Worm (Caenorhabditis elegans) whole organism, late embryonic: Measurements from ENCODE around the gene prde-1.

Source experiments
- C08G9.2 ChIP-seq: sonication (generic microtip); optimal IDR thresholded peaks from 2 replicates; lab custom pipeline; 2016; ENCODE audit warnings: mild to moderate bottlenecking, missing genetic modification characterization, moderate library complexity, missing compliant biosample characterization
- C38D4.7 ChIP-seq: fragments of 200-800 bp; sonication (Bioruptor generic); optimal IDR thresholded peaks from 2 replicates; lab custom pipeline; 2018; ENCODE audit warnings: mild to moderate bottlenecking, missing genetic modification characterization, moderate library complexity, missing compliant biosample characterization
- F13H6.1 ChIP-seq: sonication (generic microtip); optimal IDR thresholded peaks from 2 replicates; lab custom pipeline; 2016; ENCODE audit warnings: missing genetic modification characterization, missing compliant biosample characterization
- K02D7.2 ChIP-seq: sonication (generic microtip); optimal IDR thresholded peaks from 2 replicates; lab custom pipeline; 2017; ENCODE audit warnings: mild to moderate bottlenecking, missing genetic modification characterization, missing compliant biosample characterization
- ahr-1 ChIP-seq: sonication (generic microtip); optimal IDR thresholded peaks from 2 replicates; lab custom pipeline; 2016; ENCODE audit warnings: missing genetic modification characterization, missing compliant biosample characterization
- ama-1 ChIP-seq: fragments of 150-350 bp; optimal IDR thresholded peaks from 2 replicates; lab custom pipeline; 2014
- ceh-14 ChIP-seq: sonication (generic microtip); optimal IDR thresholded peaks from 2 replicates; lab custom pipeline; 2016; ENCODE audit warnings: missing genotype, missing genetic modification characterization, missing compliant biosample characterization
- ceh-18 ChIP-seq: sonication (generic microtip); optimal IDR thresholded peaks from 2 replicates; lab custom pipeline; 2016; ENCODE audit warnings: missing genetic modification characterization, missing compliant biosample characterization
- ceh-19 ChIP-seq: fragments of 200-800 bp; sonication (Bioruptor generic); optimal IDR thresholded peaks from 2 replicates; lab custom pipeline; 2018; ENCODE audit warnings: mild to moderate bottlenecking, missing genetic modification characterization, missing compliant biosample characterization
- ceh-22 ChIP-seq: sonication (generic microtip); optimal IDR thresholded peaks from 2 replicates; lab custom pipeline; 2017; ENCODE audit warnings: missing biosample characterization, missing genetic modification characterization
- ceh-30 ChIP-seq: fragments of 150-350 bp; optimal IDR thresholded peaks from 2 replicates; lab custom pipeline; 2014; ENCODE audit warnings: missing biosample characterization, missing genetic modification characterization
- ceh-31 ChIP-seq: sonication (generic microtip); optimal IDR thresholded peaks from 2 replicates; lab custom pipeline; 2016; ENCODE audit warnings: missing genetic modification characterization, missing compliant biosample characterization
- ceh-6 ChIP-seq: fragments of 200-800 bp; sonication (Bioruptor generic); optimal IDR thresholded peaks from 2 replicates; lab custom pipeline; 2018; ENCODE audit warnings: mild to moderate bottlenecking, missing genetic modification characterization, missing compliant biosample characterization
- ceh-9 ChIP-seq: sonication (generic microtip); optimal IDR thresholded peaks from 2 replicates; lab custom pipeline; 2016; ENCODE audit warnings: mild to moderate bottlenecking, missing genetic modification characterization, inconsistent platforms, missing compliant biosample characterization
- che-1 ChIP-seq: sonication (generic microtip); optimal IDR thresholded peaks from 2 replicates; lab custom pipeline; 2016; ENCODE audit warnings: mild to moderate bottlenecking, missing genetic modification characterization, missing compliant biosample characterization
- dve-1 ChIP-seq: sonication (generic microtip); optimal IDR thresholded peaks from 2 replicates; lab custom pipeline; 2017; ENCODE audit warnings: antibody characterized with exemption, mild to moderate bottlenecking, missing genetic modification characterization, missing compliant biosample characterization
- elt-2 ChIP-seq: sonication (generic microtip); optimal IDR thresholded peaks from 2 replicates; lab custom pipeline; 2016; ENCODE audit warnings: missing genetic modification reagents, missing genetic modification characterization, missing compliant biosample characterization
- elt-4 ChIP-seq: sonication (generic microtip); optimal IDR thresholded peaks from 2 replicates; lab custom pipeline; 2016; ENCODE audit warnings: missing genetic modification characterization, missing compliant biosample characterization
- ets-4 ChIP-seq: sonication (generic microtip); optimal IDR thresholded peaks from 2 replicates; lab custom pipeline; 2016; ENCODE audit warnings: missing genetic modification characterization, missing compliant biosample characterization
- eyg-1 ChIP-seq: sonication (generic microtip); optimal IDR thresholded peaks from 2 replicates; lab custom pipeline; 2016; ENCODE audit warnings: missing genotype, missing genetic modification characterization, missing compliant biosample characterization
- gmeb-2 ChIP-seq: sonication (generic microtip); optimal IDR thresholded peaks from 2 replicates; lab custom pipeline; 2016; ENCODE audit warnings: missing genetic modification characterization, inconsistent platforms, missing compliant biosample characterization
- hlh-13 ChIP-seq: fragments of 200-800 bp; sonication (Bioruptor generic); optimal IDR thresholded peaks from 2 replicates; lab custom pipeline; 2018; ENCODE audit warnings: mild to moderate bottlenecking, missing genetic modification characterization, missing compliant biosample characterization
- hlh-15 ChIP-seq: sonication (generic microtip); optimal IDR thresholded peaks from 2 replicates; lab custom pipeline; 2016; ENCODE audit warnings: missing genetic modification characterization, missing compliant biosample characterization
- hlh-6 ChIP-seq: sonication (generic microtip); optimal IDR thresholded peaks from 2 replicates; lab custom pipeline; 2016; ENCODE audit warnings: missing genotype, missing genetic modification characterization, missing compliant biosample characterization
- hlh-8 ChIP-seq: sonication (generic microtip); optimal IDR thresholded peaks from 2 replicates; lab custom pipeline; 2016; ENCODE audit warnings: missing genotype, missing genetic modification characterization, missing compliant biosample characterization
- lin-11 ChIP-seq: fragments of 200-800 bp; sonication (Bioruptor generic); optimal IDR thresholded peaks from 2 replicates; lab custom pipeline; 2018; ENCODE audit warnings: mild to moderate bottlenecking, missing genetic modification characterization, missing compliant biosample characterization
- nfya-1 ChIP-seq: sonication (generic microtip); optimal IDR thresholded peaks from 2 replicates; lab custom pipeline; 2017; ENCODE audit warnings: missing genetic modification characterization, mild to moderate bottlenecking, missing compliant biosample characterization, antibody characterized with exemption, moderate library complexity
- nhr-232 ChIP-seq: sonication (generic microtip); optimal IDR thresholded peaks from 2 replicates; lab custom pipeline; 2016; ENCODE audit warnings: missing genetic modification characterization, missing compliant biosample characterization
- odd-2 ChIP-seq: sonication (generic microtip); optimal IDR thresholded peaks from 2 replicates; lab custom pipeline; 2017; ENCODE audit warnings: antibody characterized with exemption, mild to moderate bottlenecking, missing genetic modification characterization, missing compliant biosample characterization
- pag-3 ChIP-seq: sonication (generic microtip); optimal IDR thresholded peaks from 2 replicates; lab custom pipeline; 2016; ENCODE audit warnings: missing compliant biosample characterization, missing genetic modification characterization, borderline replicate concordance
- pax-1 ChIP-seq: fragments of 150-350 bp; optimal IDR thresholded peaks from 2 replicates; lab custom pipeline; 2014; ENCODE audit warnings: missing biosample characterization, missing genetic modification characterization
- pha-2 ChIP-seq: sonication (generic microtip); optimal IDR thresholded peaks from 2 replicates; lab custom pipeline; 2017; ENCODE audit warnings: mild to moderate bottlenecking, missing genetic modification characterization, missing compliant biosample characterization
- pha-4 ChIP-seq: fragments of 150-350 bp; optimal IDR thresholded peaks from 2 replicates; lab custom pipeline; 2018; ENCODE audit warnings: missing biosample characterization, missing genetic modification reagents, missing genetic modification characterization
- pros-1 ChIP-seq: fragments of 150-350 bp; optimal IDR thresholded peaks from 2 replicates; lab custom pipeline; 2014; ENCODE audit warnings: missing biosample characterization, missing genetic modification reagents, missing genetic modification characterization
- ref-2 ChIP-seq: sonication (generic microtip); optimal IDR thresholded peaks from 2 replicates; lab custom pipeline; 2016; ENCODE audit warnings: missing genetic modification characterization, missing compliant biosample characterization
- sox-2 ChIP-seq: fragments of 200-800 bp; sonication (Bioruptor generic); IDR thresholded peaks from 2 replicates; pipeline ENCODE4 v1.3.6; 2022; ENCODE audit warnings: missing genetic modification reagents, missing genetic modification characterization, missing compliant biosample characterization
- tbx-2 ChIP-seq: sonication (generic microtip); optimal IDR thresholded peaks from 2 replicates; lab custom pipeline; 2016; ENCODE audit warnings: missing genetic modification characterization, missing compliant biosample characterization
- tbx-7 ChIP-seq: sonication (generic microtip); optimal IDR thresholded peaks from 2 replicates; lab custom pipeline; 2016; ENCODE audit warnings: missing genotype, missing genetic modification characterization, missing compliant biosample characterization
- unc-42 ChIP-seq: sonication (generic microtip); optimal IDR thresholded peaks from 2 replicates; lab custom pipeline; 2016; ENCODE audit warnings: missing genotype, missing genetic modification characterization, missing compliant biosample characterization
- zip-5 ChIP-seq: sonication (generic microtip); optimal IDR thresholded peaks from 2 replicates; lab custom pipeline; 2016; ENCODE audit warnings: missing genetic modification characterization, missing compliant biosample characterization

The prde-1 gene

ce11 chrV:15571006-15571526 lies 33.0 kb downstream of the prde-1 start, which contains the start of gene fbxa-95:
TSS of gene fbxa-95 (plus strand) at chrV:15571476.
- TF ChIP-seq ceh-14 (no peak), ceh-19 (GFP tag; lab: Kevin White, UChicago) (no peak), ceh-30 (no peak), ceh-6 (no peak), nfya-1 (tag; lab: Kevin White, UChicago) (no peak), pax-1 (tag; lab: Kevin White, UChicago) (no peak), ama-1 (lab: Kevin White, UChicago) (no peak), pha-2 (tag; lab: Kevin White, UChicago) (no peak), che-1 (tag; lab: Kevin White, UChicago) (no peak), tbx-7 (tag; lab: Kevin White, UChicago) (no peak), sox-2 (no peak), nhr-232 (no peak), elt-2 (no peak), unc-42 (tag; lab: Kevin White, UChicago) (no peak)
- TF ChIP-seq, all 69 proteins: peak for 0

- TF ChIP-seq elt-4 (tag; lab: Kevin White, UChicago) = no peak
- peak; percentile 6 for TF ChIP-seq nfya-1 (tag; lab: Kevin White, UChicago)
These were observed 34.6 kb downstream of the prde-1 start, which contains the start of gene fbxa-94 for ce11 chrV:15572613-15573012. TSS of gene fbxa-94 (plus strand) at chrV:15572913.

- TF ChIP-seq hlh-8 (tag; lab: Kevin White, UChicago) (no peak), ceh-31 (no peak), eyg-1 (tag; lab: Kevin White, UChicago) (no peak), hlh-6 (tag; lab: Kevin White, UChicago) (no peak), ceh-19 (GFP tag; lab: Kevin White, UChicago) (no peak), hlh-15 (tag; lab: Kevin White, UChicago) (no peak), pag-3 (tag; lab: Kevin White, UChicago) (no peak), ahr-1 (no peak), tbx-2 (no peak), C08G9.2 (no peak), ceh-14 (no peak), dve-1 (tag; lab: Kevin White, UChicago) (no peak), pha-4 (tag; lab: Kevin White, UChicago) (no peak), zip-5 (tag; lab: Kevin White, UChicago) (no peak), ceh-22 (tag; lab: Kevin White, UChicago) (no peak), elt-2 (no peak), gmeb-2 (no peak)
- TF ChIP-seq, all 69 proteins: peak for 0
These were observed 37.3 kb downstream of the prde-1 start, which contains the start of gene mdt-28 for ce11 chrV:15575305-15575704. TSS of gene mdt-28 (minus strand) at chrV:15575405.

- TF ChIP-seq C38D4.7 (GFP tag; lab: Kevin White, UChicago) = no peak
- no peak for TF ChIP-seq ceh-18
- TF ChIP-seq unc-42 (tag; lab: Kevin White, UChicago) = no peak
- TF ChIP-seq lin-11 (tag; lab: Kevin White, UChicago) = no peak
- TF ChIP-seq eyg-1 (tag; lab: Kevin White, UChicago) = no peak
- no peak for TF ChIP-seq K02D7.2 (tag; lab: Kevin White, UChicago)
- no peak for TF ChIP-seq tbx-2
- no peak for TF ChIP-seq dve-1 (tag; lab: Kevin White, UChicago)
- TF ChIP-seq hlh-13 (GFP tag; lab: Kevin White, UChicago) = no peak
- no peak for TF ChIP-seq ets-4
- TF ChIP-seq pros-1 (tag; lab: Kevin White, UChicago) = no peak
- no peak for TF ChIP-seq hlh-6 (tag; lab: Kevin White, UChicago)
- TF ChIP-seq ceh-9 (tag; lab: Kevin White, UChicago) = no peak
- TF ChIP-seq zip-5 (tag; lab: Kevin White, UChicago) = no peak
- no peak for TF ChIP-seq ceh-19 (GFP tag; lab: Kevin White, UChicago)
- no peak for TF ChIP-seq odd-2 (tag; lab: Kevin White, UChicago)
- no peak for TF ChIP-seq F13H6.1 (tag; lab: Kevin White, UChicago)
- no peak for TF ChIP-seq ceh-30
- no peak for TF ChIP-seq ama-1 (lab: Kevin White, UChicago)
- no peak for TF ChIP-seq ref-2 (tag; lab: Kevin White, UChicago)
These were observed 39.4 kb downstream of the prde-1 start, which contains the start of gene atx-3 for ce11 chrV:15577395-15577896. TSS of gene atx-3 (minus strand) at chrV:15577445.
